Fruit fly (Drosophila melanogaster) S2 (cell line): ENCODE results near the gene HUWE1.

Experiments
- CG8478 ChIP-seq: fragments of >200 bp; optimal IDR thresholded peaks from 2 replicates; lab custom pipeline; 2018
- CTCF ChIP-seq, 2 experiments: fragments of >200 bp; optimal IDR thresholded peaks; 2 replicates each; lab custom pipeline; 2018

- TF ChIP-seq CG8478 (lab: Kevin White, UChicago) (no peak), CTCF (optimal IDR thresholded peaks at IDR 0.05; lab: Kevin White, UChicago) (no peak)
Observed at dm6 chrX:15675294-15675693, 37.1 kb upstream of the HUWE1 start, which contains the start of gene CG12708.
